Fruit fly (Drosophila melanogaster) whole organism, embryonic: Measurements from ENCODE around the gene CG42591.

Source experiments
- ATbp ChIP-seq: fragments of 200-800 bp; sonication (Bioruptor generic); optimal IDR thresholded peaks from 2 replicates; lab custom pipeline; 2017; ENCODE audit warnings: missing biosample characterization, mild to moderate bottlenecking, missing genetic modification characterization, missing genetic modification reagents
- Aef1 ChIP-seq: fragments of 200-800 bp; sonication (Bioruptor generic); IDR thresholded peaks from 3 replicates; pipeline ENCODE4 v1.3.6; 2022; ENCODE audit warnings: missing biosample characterization, missing genetic modification characterization
- Atf-2 ChIP-seq: fragments of 200-800 bp; sonication (Bioruptor generic); optimal IDR thresholded peaks from 2 replicates; lab custom pipeline; 2016; ENCODE audit warnings: missing biosample characterization, missing genetic modification characterization
- CG10366 ChIP-seq: fragments of 200-800 bp; sonication (Bioruptor generic); IDR thresholded peaks from 2 replicates; pipeline ENCODE4 v1.3.6; 2022; ENCODE audit warnings: missing biosample characterization, missing genetic modification characterization
- CG10959 ChIP-seq: fragments of 200-800 bp; sonication (Bioruptor generic); IDR thresholded peaks from 2 replicates; pipeline ENCODE4 v1.3.6; 2022; ENCODE audit warnings: missing biosample characterization, missing genetic modification characterization
- CG11247 ChIP-seq: fragments of 200-800 bp; sonication (Bioruptor generic); IDR thresholded peaks from 2 replicates; pipeline ENCODE4 v1.3.6; 2022; ENCODE audit warnings: missing biosample characterization, missing genetic modification characterization
- CG11723 ChIP-seq: fragments of 200-800 bp; sonication (Bioruptor generic); optimal IDR thresholded peaks from 2 replicates; lab custom pipeline; 2017; ENCODE audit warnings: missing biosample characterization, mild to moderate bottlenecking, missing genetic modification characterization
- CG12071 ChIP-seq: fragments of 200-800 bp; sonication (Bioruptor generic); optimal IDR thresholded peaks from 3 replicates; lab custom pipeline; 2018; ENCODE audit warnings: missing biosample characterization, mild to moderate bottlenecking, missing genetic modification characterization
- CG12219 ChIP-seq: fragments of 200-800 bp; sonication (Bioruptor generic); optimal IDR thresholded peaks from 3 replicates; lab custom pipeline; 2018; ENCODE audit warnings: missing biosample characterization, mild to moderate bottlenecking, missing genetic modification characterization
- CG13123 ChIP-seq: fragments of 200-800 bp; sonication (Bioruptor generic); optimal IDR thresholded peaks from 2 replicates; lab custom pipeline; 2016; ENCODE audit warnings: missing biosample characterization, missing genetic modification characterization
- CG13296 ChIP-seq: fragments of 200-800 bp; sonication (Bioruptor generic); optimal IDR thresholded peaks from 3 replicates; lab custom pipeline; 2018; ENCODE audit warnings: missing biosample characterization, mild to moderate bottlenecking, missing genetic modification characterization
- CG13775 ChIP-seq: fragments of 200-800 bp; sonication (Bioruptor generic); optimal IDR thresholded peaks from 3 replicates; lab custom pipeline; 2017; ENCODE audit warnings: missing biosample characterization, mild to moderate bottlenecking, missing genetic modification characterization
- CG14050 ChIP-seq: fragments of 200-800 bp; sonication (Bioruptor generic); IDR thresholded peaks from 3 replicates; pipeline ENCODE4 v1.3.6; 2022; ENCODE audit warnings: missing biosample characterization, missing genetic modification characterization
- CG17361 ChIP-seq: fragments of 200-800 bp; sonication (Bioruptor generic); IDR thresholded peaks from 3 replicates; pipeline ENCODE4 v1.3.6; 2022; ENCODE audit warnings: missing biosample characterization, missing genetic modification characterization
- CG17802 ChIP-seq: fragments of 200-800 bp; sonication (Bioruptor generic); optimal IDR thresholded peaks from 2 replicates; lab custom pipeline; 2018; ENCODE audit warnings: missing biosample characterization, mild to moderate bottlenecking, missing genetic modification characterization, moderate library complexity
- CG18262 ChIP-seq: fragments of 200-800 bp; optimal IDR thresholded peaks from 3 replicates; lab custom pipeline; 2019; ENCODE audit warnings: missing biosample characterization, mild to moderate bottlenecking, missing genetic modification characterization, moderate library complexity
- CG2120 ChIP-seq: fragments of 200-800 bp; sonication (Bioruptor generic); optimal IDR thresholded peaks from 3 replicates; lab custom pipeline; 2016; ENCODE audit warnings: missing biosample characterization, missing genetic modification characterization
- CG2199 ChIP-seq: fragments of 200-800 bp; sonication (Bioruptor generic); IDR thresholded peaks from 3 replicates; pipeline ENCODE4 v1.3.6; 2022; ENCODE audit warnings: missing biosample characterization, missing genetic modification characterization
- CG3163 ChIP-seq: fragments of 200-800 bp; sonication (Bioruptor generic); optimal IDR thresholded peaks from 3 replicates; lab custom pipeline; 2016; ENCODE audit warnings: missing biosample characterization, missing genetic modification characterization
- CG34224 ChIP-seq: fragments of 200-800 bp; sonication (Bioruptor generic); IDR thresholded peaks from 3 replicates; pipeline ENCODE4 v1.3.6; 2022; ENCODE audit warnings: missing biosample characterization, missing genetic modification characterization; ENCODE audit not compliant: partially characterized antibody
- CG4854 ChIP-seq: fragments of 200-800 bp; sonication (Bioruptor generic); optimal IDR thresholded peaks from 2 replicates; lab custom pipeline; 2016; ENCODE audit warnings: missing biosample characterization, missing genetic modification characterization, inconsistent platforms
- CG5245 ChIP-seq: fragments of 200-800 bp; sonication (Bioruptor generic); optimal IDR thresholded peaks from 3 replicates; lab custom pipeline; 2016; ENCODE audit warnings: missing biosample characterization, missing genetic modification characterization
- CG8388 ChIP-seq: fragments of 200-800 bp; sonication (Bioruptor generic); optimal IDR thresholded peaks from 2 replicates; lab custom pipeline; 2019; ENCODE audit warnings: missing biosample characterization, mild to moderate bottlenecking, missing genetic modification characterization, moderate library complexity
- CG9727 ChIP-seq: fragments of 200-800 bp; sonication (Bioruptor generic); optimal IDR thresholded peaks from 3 replicates; lab custom pipeline; 2017; ENCODE audit warnings: missing biosample characterization, mild to moderate bottlenecking, missing genetic modification characterization
- CG9797 ChIP-seq: fragments of 200-800 bp; sonication (Bioruptor generic); optimal IDR thresholded peaks from 3 replicates; lab custom pipeline; 2018; ENCODE audit warnings: missing biosample characterization, mild to moderate bottlenecking, missing genetic modification characterization
- CG9876 ChIP-seq: fragments of 200-800 bp; sonication (Bioruptor generic); optimal IDR thresholded peaks from 2 replicates; lab custom pipeline; 2016; ENCODE audit warnings: missing biosample characterization, missing genetic modification characterization
- Dll ChIP-seq: fragments of 200-800 bp; sonication (Bioruptor generic); IDR thresholded peaks from 4 replicates; pipeline ENCODE4 v1.3.6; 2022; ENCODE audit warnings: missing biosample characterization, missing genetic modification characterization; ENCODE audit not compliant: partially characterized antibody
- Dp ChIP-seq: fragments of 200-800 bp; sonication (Bioruptor generic); optimal IDR thresholded peaks from 2 replicates; lab custom pipeline; 2018; ENCODE audit warnings: missing biosample characterization, mild to moderate bottlenecking, missing genetic modification characterization, moderate library complexity
- ERR ChIP-seq: fragments of 200-800 bp; sonication (Bioruptor generic); optimal IDR thresholded peaks from 2 replicates; lab custom pipeline; 2016; ENCODE audit warnings: missing biosample characterization, missing genetic modification characterization
- Fer3 ChIP-seq: fragments of 200-800 bp; sonication (Bioruptor generic); optimal IDR thresholded peaks from 2 replicates; lab custom pipeline; 2018; ENCODE audit warnings: missing biosample characterization, mild to moderate bottlenecking, missing genetic modification characterization, moderate library complexity
- Hand ChIP-seq: fragments of 200-800 bp; sonication (Bioruptor generic); optimal IDR thresholded peaks from 2 replicates; lab custom pipeline; 2017; ENCODE audit warnings: mild to moderate bottlenecking, missing biosample characterization, missing genetic modification reagents, missing genetic modification characterization
- HmgD ChIP-seq: fragments of 200-800 bp; sonication (Bioruptor generic); optimal IDR thresholded peaks from 3 replicates; lab custom pipeline; 2016; ENCODE audit warnings: missing biosample characterization, missing genetic modification characterization
- Jarid2 ChIP-seq: fragments of 200-800 bp; sonication (Bioruptor generic); optimal IDR thresholded peaks from 3 replicates; lab custom pipeline; 2017; ENCODE audit warnings: mild to moderate bottlenecking, missing biosample characterization, missing genetic modification reagents, missing genetic modification characterization
- MTF-1 ChIP-seq: fragments of 200-800 bp; sonication (Bioruptor generic); optimal IDR thresholded peaks from 2 replicates; lab custom pipeline; 2018; ENCODE audit warnings: missing biosample characterization, mild to moderate bottlenecking, missing genetic modification characterization, borderline replicate concordance
- Oli ChIP-seq: fragments of 200-800 bp; sonication (Bioruptor generic); optimal IDR thresholded peaks from 2 replicates; lab custom pipeline; 2018; ENCODE audit warnings: missing biosample characterization, mild to moderate bottlenecking, missing genetic modification characterization, moderate library complexity
- TFAM ChIP-seq: fragments of 200-800 bp; sonication (Bioruptor generic); optimal IDR thresholded peaks from 2 replicates; lab custom pipeline; 2017; ENCODE audit warnings: missing biosample characterization, missing genetic modification characterization, inconsistent platforms
- Taf1 ChIP-seq: fragments of 200-800 bp; sonication (Bioruptor generic); IDR thresholded peaks from 2 replicates; pipeline ENCODE4 v1.3.6; 2022; ENCODE audit warnings: missing biosample characterization, missing genetic modification characterization
- Trl ChIP-seq, 3 experiments: fragments of >200 bp in 2 of 3; fragments of 200-800 bp in 1 of 3; sonication (Bioruptor generic) in 1 of 3; optimal IDR thresholded peaks; 2 replicates in 1 of 3; 3 replicates in 2 of 3; lab custom pipeline; 2016 to 2017; ENCODE audit warnings: missing biosample characterization in 1 of 3, missing genetic modification characterization in 1 of 3
- abd-A ChIP-seq: fragments of 200-800 bp; sonication (Bioruptor generic); optimal IDR thresholded peaks from 3 replicates; lab custom pipeline; 2019; ENCODE audit warnings: missing biosample characterization, mild to moderate bottlenecking, missing genetic modification characterization, moderate library complexity
- ac ChIP-seq: fragments of 200-800 bp; sonication (Bioruptor generic); optimal IDR thresholded peaks from 3 replicates; lab custom pipeline; 2017; ENCODE audit warnings: missing biosample characterization, mild to moderate bottlenecking, missing genetic modification characterization
- aop ChIP-seq: fragments of 200-800 bp; sonication (Bioruptor generic); IDR thresholded peaks from 2 replicates; pipeline ENCODE4 v1.3.6; 2022; ENCODE audit warnings: missing biosample characterization, missing genetic modification characterization
- ap ChIP-seq: fragments of 200-800 bp; sonication (Bioruptor generic); IDR thresholded peaks from 2 replicates; pipeline ENCODE4 v1.3.6; 2022; ENCODE audit warnings: missing biosample characterization, missing genetic modification characterization
- ci ChIP-seq: fragments of 200-800 bp; sonication (Bioruptor generic); IDR thresholded peaks from 3 replicates; pipeline ENCODE4 v1.3.6; 2022; ENCODE audit warnings: missing biosample characterization, missing genetic modification characterization
- dysf ChIP-seq: fragments of 200-800 bp; sonication (Bioruptor generic); IDR thresholded peaks from 3 replicates; pipeline ENCODE4 v1.3.6; 2022; ENCODE audit warnings: missing biosample characterization, missing genetic modification characterization
- fd102C ChIP-seq: fragments of 200-800 bp; sonication (Bioruptor generic); optimal IDR thresholded peaks from 2 replicates; lab custom pipeline; 2018; ENCODE audit warnings: missing biosample characterization, mild to moderate bottlenecking, missing genetic modification characterization, moderate library complexity
- grau ChIP-seq: fragments of 200-800 bp; optimal IDR thresholded peaks from 3 replicates; lab custom pipeline; 2019; ENCODE audit warnings: missing biosample characterization, mild to moderate bottlenecking, missing genetic modification characterization, moderate library complexity
- pb ChIP-seq: fragments of 200-800 bp; sonication (Bioruptor generic); optimal IDR thresholded peaks from 3 replicates; lab custom pipeline; 2016; ENCODE audit warnings: missing biosample characterization, missing genetic modification characterization
- pnt ChIP-seq: fragments of 200-800 bp; sonication (Bioruptor generic); optimal IDR thresholded peaks from 3 replicates; lab custom pipeline; 2016; ENCODE audit warnings: missing biosample characterization, missing genetic modification characterization
- pum ChIP-seq: fragments of 200-800 bp; sonication (Bioruptor generic); optimal IDR thresholded peaks from 2 replicates; lab custom pipeline; 2016; ENCODE audit warnings: missing biosample characterization, missing genetic modification characterization
- so ChIP-seq: fragments of 200-800 bp; sonication (Bioruptor generic); IDR thresholded peaks from 3 replicates; pipeline ENCODE4 v1.3.6; 2022; ENCODE audit warnings: missing biosample characterization, missing genetic modification characterization
- usp ChIP-seq: fragments of >200 bp; optimal IDR thresholded peaks from 2 replicates; lab custom pipeline; 2017; ENCODE audit warnings: missing biosample characterization, missing genetic modification characterization

The CG42591 gene

DNA sequence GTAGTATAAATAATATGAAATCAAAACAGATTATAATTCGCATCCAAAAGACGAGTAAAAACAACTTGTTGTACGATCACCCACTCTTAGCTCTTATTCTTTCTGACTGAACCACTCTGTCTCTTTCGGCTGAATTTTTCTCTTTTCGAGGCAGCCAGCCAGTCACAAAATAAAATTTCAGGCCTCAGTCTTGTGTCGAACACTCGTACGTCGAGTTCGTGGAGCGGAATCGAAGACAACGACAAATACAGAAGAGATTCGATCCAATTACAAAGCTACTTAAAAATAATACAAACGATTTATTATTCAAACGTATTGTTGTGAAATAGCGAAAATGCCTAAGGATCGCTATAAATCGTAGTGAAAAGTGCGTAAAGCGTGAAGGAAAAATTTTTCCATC, 7.4 kb upstream of the CG42591 start (continued):
- TF ChIP-seq CG11723 (GFP tag; lab: Kevin White, UChicago) (no peak), CG12071 (peak; percentile 8), CG18262 (tag; lab: Kevin White, UChicago) (no peak), Oli (tag; lab: Kevin White, UChicago) (no peak), CG17361 (GFP tag; lab: Robert Waterston, UW) (no peak), CG9876 (no peak), ATbp (GFP tag; lab: Kevin White, UChicago) (no peak), CG5245 (GFP tag; lab: Kevin White, UChicago) (no peak), Fer3 (tag; lab: Kevin White, UChicago) (no peak), usp (GFP tag; lab: Kevin White, UChicago) (no peak), Atf-2 (GFP tag; lab: Kevin White, UChicago) (no peak), CG4854 (GFP tag; lab: Kevin White, UChicago) (no peak), pnt (GFP tag; lab: Kevin White, UChicago) (no peak), CG10366 (GFP tag; lab: Robert Waterston, UW) (no peak), pum (GFP tag; lab: Kevin White, UChicago) (no peak), CG3163 (GFP tag; lab: Kevin White, UChicago) (peak; percentile 96), ci (peak; percentile 58; the same call in 2 of the 3 replicates), CG13123 (GFP tag; lab: Kevin White, UChicago) (no peak), ERR (GFP tag; lab: Kevin White, UChicago) (no peak), CG11247 (no peak), Taf1 (GFP tag; lab: Robert Waterston, UW) (no peak), MTF-1 (GFP tag; lab: Kevin White, UChicago) (peak; percentile 30), CG8388 (no peak), CG2120 (GFP tag; lab: Kevin White, UChicago) (peak; percentile 17), Dp (GFP tag; lab: Kevin White, UChicago) (no peak), Aef1 (GFP tag; lab: Robert Waterston, UW) (no peak), ap (GFP tag; lab: Robert Waterston, UW) (no peak), CG9727 (GFP tag; lab: Kevin White, UChicago) (no peak), CG12219 (no peak), CG14050 (no peak), CG10959 (GFP tag; lab: Robert Waterston, UW) (no peak), aop (no peak), Dll (GFP tag; lab: Robert Waterston, UW) (no peak), CG34224 (no peak; the same call in 2 of the 3 replicates), CG13775 (GFP tag; lab: Kevin White, UChicago) (no peak), fd102C (GFP tag; lab: Kevin White, UChicago) (no peak), CG17802 (tag; lab: Kevin White, UChicago) (no peak), abd-A (tag; lab: Kevin White, UChicago) (peak; percentile 13), Trl (optimal IDR thresholded peaks at IDR 0.05; lab: Kevin White, UChicago) (peak; percentile 49 to 73), Trl (GFP tag; optimal IDR thresholded peaks at IDR 0.05; lab: Kevin White, UChicago) (peak; percentile 16), Hand (no peak), grau (tag; lab: Kevin White, UChicago) (peak; percentile 10), HmgD (GFP tag; lab: Kevin White, UChicago) (no peak), pb (GFP tag; lab: Kevin White, UChicago) (no peak), CG13296 (GFP tag; lab: Kevin White, UChicago) (peak; percentile 51), ac (no peak), dysf (GFP tag; lab: Robert Waterston, UW) (no peak), Jarid2 (peak; percentile 95), TFAM (no peak), CG9797 (GFP tag; lab: Kevin White, UChicago) (no peak), CG2199 (GFP tag; lab: Robert Waterston, UW) (peak; percentile 86; the same call in 1 of the 3 replicates), so (GFP tag; lab: Robert Waterston, UW) (peak; percentile 42; the same call in 1 of the 3 replicates)
